Worm (Caenorhabditis elegans): ENCODE results near the gene tctn-1.

The tctn-1 gene

DNA sequence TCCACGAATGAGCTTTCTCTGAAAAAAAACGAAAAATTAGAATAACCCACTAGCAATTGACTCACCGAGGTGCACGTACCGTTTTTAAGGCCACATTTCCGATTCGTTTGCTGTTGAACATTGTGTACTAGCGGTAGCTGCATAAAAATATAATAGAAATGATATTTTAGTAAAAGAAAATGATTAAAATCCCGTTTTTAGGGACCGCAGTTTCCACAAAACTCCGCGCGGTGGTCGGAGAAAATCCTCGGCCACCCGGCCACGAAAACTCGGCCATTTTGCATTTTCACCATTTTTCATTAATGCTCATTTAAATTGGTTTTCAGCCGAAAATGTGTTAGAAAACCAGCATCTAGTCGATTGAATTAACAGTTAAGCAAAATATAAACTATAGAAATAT lies 35.3 kb downstream of the tctn-1 start, which contains the start of gene yars-2:
TSS of gene yars-2 (minus strand) at position 249 of the 400 bp plus-strand sequence.
- no peak for TF ChIP-seq gmeb-1 (tag; optimal IDR thresholded peaks at IDR 0.05)
- no peak for TF ChIP-seq nhr-129 (tag; optimal IDR thresholded peaks at IDR 0.05)
- peak; percentile 5 for TF ChIP-seq unc-55 (GFP tag; optimal IDR thresholded peaks at IDR 0.05)
- no peak for TF ChIP-seq fos-1 (tag; optimal IDR thresholded peaks at IDR 0.05)
- TF ChIP-seq peb-1 (tag; optimal IDR thresholded peaks at IDR 0.05), result no peak
- TF ChIP-seq sma-3 (GFP tag; optimal IDR thresholded peaks at IDR 0.05), result peak; percentile 29
- no peak for TF ChIP-seq R02D3.7 (tag; optimal IDR thresholded peaks at IDR 0.05)
- no peak for TF ChIP-seq dmd-4 (tag; optimal IDR thresholded peaks at IDR 0.05)
- no peak for TF ChIP-seq ZK546.5 (tag; optimal IDR thresholded peaks at IDR 0.05)
- TF ChIP-seq C34F6.9 (tag; optimal IDR thresholded peaks at IDR 0.05), result peak; percentile 0
- TF ChIP-seq ceh-16 (tag; optimal IDR thresholded peaks at IDR 0.05), result no peak
- no peak for TF ChIP-seq nhr-23 (tag; optimal IDR thresholded peaks at IDR 0.05)
- TF ChIP-seq nhr-237 (tag; optimal IDR thresholded peaks at IDR 0.05), result no peak
- no peak for TF ChIP-seq nhr-25 (tag; optimal IDR thresholded peaks at IDR 0.05)
- no peak for TF ChIP-seq egl-27 (tag; optimal IDR thresholded peaks at IDR 0.05)
- TF ChIP-seq ztf-1 (GFP tag; conservative IDR thresholded peaks at IDR 0.05), result no peak
- no peak for TF ChIP-seq ama-1 (optimal IDR thresholded peaks at IDR 0.05)
- TF ChIP-seq elt-3 (tag; optimal IDR thresholded peaks at IDR 0.05), result no peak
- TF ChIP-seq ztf-11 (tag; optimal IDR thresholded peaks at IDR 0.05), result no peak
- no peak for TF ChIP-seq snpc-4 (tag; optimal IDR thresholded peaks at IDR 0.05)
- no peak for TF ChIP-seq skn-1 (tag; optimal IDR thresholded peaks at IDR 0.05)
- no peak for TF ChIP-seq nhr-10 (tag; optimal IDR thresholded peaks at IDR 0.05)
- no peak for TF ChIP-seq lin-39 (tag; optimal IDR thresholded peaks at IDR 0.05)
- TF ChIP-seq lin-11 (tag; optimal IDR thresholded peaks at IDR 0.05), result no peak
- TF ChIP-seq lin-13 (GFP tag; optimal IDR thresholded peaks at IDR 0.05), result no peak
- TF ChIP-seq nhr-77 (tag; optimal IDR thresholded peaks at IDR 0.05), result no peak
- TF ChIP-seq unc-62 (GFP tag; optimal IDR thresholded peaks at IDR 0.05), result no peak
- TF ChIP-seq lsy-2 (tag; optimal IDR thresholded peaks at IDR 0.05), result peak in 1 of 2 experiments; percentile 32
- TF ChIP-seq mab-5 (tag; optimal IDR thresholded peaks at IDR 0.05), result no peak

DNA sequence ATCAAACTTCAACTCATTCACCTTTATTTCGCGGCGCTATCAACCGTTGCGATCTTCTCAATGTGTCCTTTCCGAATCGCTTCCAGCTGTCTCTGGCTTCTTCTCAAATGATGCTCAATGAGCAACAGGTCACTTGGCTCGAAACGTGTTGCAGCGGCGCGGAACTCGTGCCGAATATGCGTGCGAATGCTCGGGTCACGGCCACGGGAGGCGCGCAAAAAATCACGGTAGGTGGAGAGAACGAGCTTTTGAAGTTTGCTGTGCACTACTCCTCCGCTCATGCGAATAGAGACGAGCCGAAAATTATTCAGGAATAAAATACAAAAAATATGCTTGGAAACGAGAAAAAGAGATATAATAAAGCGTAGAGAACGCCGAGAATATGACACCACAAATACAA lies 37.2 kb downstream of the tctn-1 start, which contains the start of gene cif-1:
TSS of gene cif-1 (minus strand) at position 297 of the 400 bp plus-strand sequence.
- no peak for TF ChIP-seq nhr-10 (tag; optimal IDR thresholded peaks at IDR 0.05)
- TF ChIP-seq ceh-82 (tag; optimal IDR thresholded peaks at IDR 0.05), result no peak

DNA sequence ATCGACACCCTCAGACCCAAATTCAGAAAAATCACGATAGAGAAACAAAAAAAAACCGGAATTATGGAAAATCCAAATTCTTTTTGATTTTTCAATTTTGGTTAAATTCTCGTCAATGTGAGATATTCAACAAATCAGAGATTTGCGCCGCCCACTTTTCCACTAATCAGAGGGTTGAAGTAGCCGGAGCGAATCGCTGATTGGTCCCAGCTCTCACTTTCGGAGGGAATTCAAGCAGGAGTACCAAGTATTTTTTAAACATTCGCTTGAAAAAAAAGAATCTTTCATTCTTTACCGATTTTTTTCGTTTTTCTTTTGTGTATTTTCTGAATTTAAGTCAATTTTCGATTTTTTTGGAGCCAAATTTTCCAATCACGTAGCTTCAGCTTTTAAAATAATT lies 41.7 kb downstream of the tctn-1 start:
- no peak for TF ChIP-seq fos-1 (tag; optimal IDR thresholded peaks at IDR 0.05)
- TF ChIP-seq nhr-23 (tag; optimal IDR thresholded peaks at IDR 0.05), result no peak
- TF ChIP-seq alr-1 (tag; optimal IDR thresholded peaks at IDR 0.05), result no peak
- TF ChIP-seq nhr-12 (tag; optimal IDR thresholded peaks at IDR 0.05), result no peak
- no peak for TF ChIP-seq F13H6.1 (tag; optimal IDR thresholded peaks at IDR 0.05)
- no peak for TF ChIP-seq elt-3 (tag; optimal IDR thresholded peaks at IDR 0.05)
- no peak for TF ChIP-seq ztf-1 (GFP tag; conservative IDR thresholded peaks at IDR 0.05)
- no peak for TF ChIP-seq skn-1 (tag; optimal IDR thresholded peaks at IDR 0.05)
- no peak for TF ChIP-seq lsy-2 (tag; optimal IDR thresholded peaks at IDR 0.05)
- no peak for TF ChIP-seq unc-55 (GFP tag; optimal IDR thresholded peaks at IDR 0.05)
- no peak for TF ChIP-seq ztf-4 (tag; optimal IDR thresholded peaks at IDR 0.05)
- no peak for TF ChIP-seq dmd-4 (tag; optimal IDR thresholded peaks at IDR 0.05)

DNA sequence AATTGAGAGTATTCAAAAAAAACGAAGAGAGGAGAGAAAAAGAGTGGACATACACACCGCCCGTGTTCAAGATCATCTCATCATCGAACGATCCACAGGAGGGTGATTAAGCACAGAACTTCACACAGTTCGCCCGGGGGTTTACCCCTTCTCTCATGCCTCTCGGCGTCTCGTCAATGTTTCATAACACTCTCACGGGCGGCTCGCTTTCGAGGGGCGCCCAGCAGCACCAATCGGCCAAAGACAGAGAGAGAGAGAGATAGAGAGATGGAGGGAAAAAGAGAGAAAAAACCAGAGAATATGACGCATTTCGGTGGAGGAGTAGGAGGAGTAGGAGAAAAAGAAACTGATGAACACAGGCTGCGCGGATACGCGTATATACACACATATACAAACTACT lies 42.5 kb downstream of the tctn-1 start:
- TF ChIP-seq peb-1 (tag; optimal IDR thresholded peaks at IDR 0.05) (no peak), dmd-4 (tag; optimal IDR thresholded peaks at IDR 0.05) (no peak), sma-9 (GFP tag; optimal IDR thresholded peaks at IDR 0.05) (peak; percentile 68), sma-9 (tag; optimal IDR thresholded peaks at IDR 0.05) (no peak), nhr-12 (tag; optimal IDR thresholded peaks at IDR 0.05) (no peak), ztf-4 (tag; optimal IDR thresholded peaks at IDR 0.05) (peak; percentile 15), mab-5 (tag; optimal IDR thresholded peaks at IDR 0.05) (no peak), ztf-11 (tag; optimal IDR thresholded peaks at IDR 0.05) (no peak), skn-1 (tag; optimal IDR thresholded peaks at IDR 0.05) (no peak), ceh-82 (tag; optimal IDR thresholded peaks at IDR 0.05) (no peak), elt-3 (tag; optimal IDR thresholded peaks at IDR 0.05) (no peak), lsy-2 (tag; optimal IDR thresholded peaks at IDR 0.05) (peak; percentile 40 to 68), crh-2 (tag; optimal IDR thresholded peaks at IDR 0.05) (peak; percentile 37), unc-55 (GFP tag; optimal IDR thresholded peaks at IDR 0.05) (peak; percentile 60), elt-1 (tag; optimal IDR thresholded peaks at IDR 0.05) (no peak), ZK546.5 (tag; optimal IDR thresholded peaks at IDR 0.05) (no peak), sma-3 (GFP tag; optimal IDR thresholded peaks at IDR 0.05) (peak; percentile 74), nhr-21 (tag; optimal IDR thresholded peaks at IDR 0.05) (peak; percentile 0), mbf-1 (tag; optimal IDR thresholded peaks at IDR 0.05) (no peak), mdl-1 (tag; optimal IDR thresholded peaks at IDR 0.05) (no peak), nhr-6 (tag; optimal IDR thresholded peaks at IDR 0.05) (no peak), nhr-10 (tag; optimal IDR thresholded peaks at IDR 0.05) (no peak), lin-11 (tag; optimal IDR thresholded peaks at IDR 0.05) (peak; percentile 8), blmp-1 (tag; optimal IDR thresholded peaks at IDR 0.05; ENCODE audit: insufficient read depth) (no peak), zag-1 (tag; optimal IDR thresholded peaks at IDR 0.05) (peak; percentile 40), nhr-25 (tag; optimal IDR thresholded peaks at IDR 0.05) (peak; percentile 24), Y55F3AM.14 (GFP tag; optimal IDR thresholded peaks at IDR 0.05) (peak; percentile 10), nhr-77 (tag; optimal IDR thresholded peaks at IDR 0.05) (no peak), unc-62 (GFP tag; optimal IDR thresholded peaks at IDR 0.05) (no peak), unc-39 (tag; optimal IDR thresholded peaks at IDR 0.05) (no peak), nhr-23 (tag; optimal IDR thresholded peaks at IDR 0.05) (no peak), C34F6.9 (tag; optimal IDR thresholded peaks at IDR 0.05) (peak; percentile 60), R02D3.7 (tag; optimal IDR thresholded peaks at IDR 0.05) (no peak)
